Worm (Caenorhabditis elegans) whole organism, late embryonic: Measurements from ENCODE around the gene ZK816.1.

Source experiments
- C38D4.7 ChIP-seq: fragments of 200-800 bp; sonication (Bioruptor generic); optimal IDR thresholded peaks from 2 replicates; lab custom pipeline; 2018; ENCODE audit warnings: mild to moderate bottlenecking, missing genetic modification characterization, moderate library complexity, missing compliant biosample characterization
- F13H6.1 ChIP-seq: sonication (generic microtip); optimal IDR thresholded peaks from 2 replicates; lab custom pipeline; 2016; ENCODE audit warnings: missing genetic modification characterization, missing compliant biosample characterization
- K02D7.2 ChIP-seq: sonication (generic microtip); optimal IDR thresholded peaks from 2 replicates; lab custom pipeline; 2017; ENCODE audit warnings: mild to moderate bottlenecking, missing genetic modification characterization, missing compliant biosample characterization
- K09A11.1 ChIP-seq: sonication (generic microtip); optimal IDR thresholded peaks from 2 replicates; lab custom pipeline; 2017; ENCODE audit warnings: antibody characterized with exemption, mild to moderate bottlenecking, missing genetic modification characterization, missing compliant biosample characterization; ENCODE audit not compliant: insufficient read depth
- T23F11.4 ChIP-seq: fragments of 200-800 bp; sonication (Bioruptor generic); optimal IDR thresholded peaks from 2 replicates; lab custom pipeline; 2018; ENCODE audit warnings: mild to moderate bottlenecking, missing genetic modification characterization, missing compliant biosample characterization
- Y22D7AL.16 ChIP-seq: sonication (generic microtip); optimal IDR thresholded peaks from 2 replicates; lab custom pipeline; 2016; ENCODE audit warnings: missing genetic modification characterization, missing compliant biosample characterization
- ama-1 ChIP-seq: fragments of 150-350 bp; optimal IDR thresholded peaks from 2 replicates; lab custom pipeline; 2014
- ceh-14 ChIP-seq: sonication (generic microtip); optimal IDR thresholded peaks from 2 replicates; lab custom pipeline; 2016; ENCODE audit warnings: missing genotype, missing genetic modification characterization, missing compliant biosample characterization
- ceh-18 ChIP-seq: sonication (generic microtip); optimal IDR thresholded peaks from 2 replicates; lab custom pipeline; 2016; ENCODE audit warnings: missing genetic modification characterization, missing compliant biosample characterization
- ceh-19 ChIP-seq: fragments of 200-800 bp; sonication (Bioruptor generic); optimal IDR thresholded peaks from 2 replicates; lab custom pipeline; 2018; ENCODE audit warnings: mild to moderate bottlenecking, missing genetic modification characterization, missing compliant biosample characterization
- ceh-24 ChIP-seq: sonication (generic microtip); optimal IDR thresholded peaks from 2 replicates; lab custom pipeline; 2016; ENCODE audit warnings: mild to moderate bottlenecking, missing genetic modification characterization, missing compliant biosample characterization
- ceh-30 ChIP-seq: fragments of 150-350 bp; optimal IDR thresholded peaks from 2 replicates; lab custom pipeline; 2014; ENCODE audit warnings: missing biosample characterization, missing genetic modification characterization
- ceh-31 ChIP-seq: sonication (generic microtip); optimal IDR thresholded peaks from 2 replicates; lab custom pipeline; 2016; ENCODE audit warnings: missing genetic modification characterization, missing compliant biosample characterization
- ceh-34 ChIP-seq: sonication (generic microtip); optimal IDR thresholded peaks from 2 replicates; lab custom pipeline; 2016; ENCODE audit warnings: mild to moderate bottlenecking, missing genetic modification characterization, missing compliant biosample characterization
- ceh-45 ChIP-seq: fragments of 200-800 bp; sonication (Bioruptor generic); IDR thresholded peaks from 2 replicates; pipeline ENCODE4 v1.3.6; 2022; ENCODE audit warnings: missing genetic modification reagents, missing genetic modification characterization, missing compliant biosample characterization
- ceh-48 ChIP-seq: sonication (generic microtip); optimal IDR thresholded peaks from 2 replicates; lab custom pipeline; 2016; ENCODE audit warnings: missing genetic modification characterization, inconsistent platforms, missing compliant biosample characterization
- ceh-9 ChIP-seq: sonication (generic microtip); optimal IDR thresholded peaks from 2 replicates; lab custom pipeline; 2016; ENCODE audit warnings: mild to moderate bottlenecking, missing genetic modification characterization, inconsistent platforms, missing compliant biosample characterization
- che-1 ChIP-seq: sonication (generic microtip); optimal IDR thresholded peaks from 2 replicates; lab custom pipeline; 2016; ENCODE audit warnings: mild to moderate bottlenecking, missing genetic modification characterization, missing compliant biosample characterization
- dmd-4 ChIP-seq: sonication (generic microtip); optimal IDR thresholded peaks from 2 replicates; lab custom pipeline; 2016; ENCODE audit warnings: borderline replicate concordance, missing genetic modification characterization, missing compliant biosample characterization
- elt-2 ChIP-seq: sonication (generic microtip); optimal IDR thresholded peaks from 2 replicates; lab custom pipeline; 2016; ENCODE audit warnings: missing genetic modification reagents, missing genetic modification characterization, missing compliant biosample characterization
- eyg-1 ChIP-seq: sonication (generic microtip); optimal IDR thresholded peaks from 2 replicates; lab custom pipeline; 2016; ENCODE audit warnings: missing genotype, missing genetic modification characterization, missing compliant biosample characterization
- fax-1 ChIP-seq: sonication (generic microtip); optimal IDR thresholded peaks from 2 replicates; lab custom pipeline; 2016; ENCODE audit warnings: missing genotype, missing genetic modification characterization, missing compliant biosample characterization
- fkh-10 ChIP-seq: fragments of 150-350 bp; optimal IDR thresholded peaks from 2 replicates; lab custom pipeline; 2014; ENCODE audit warnings: missing biosample characterization, missing genetic modification reagents, missing genetic modification characterization
- fkh-6 ChIP-seq: sonication (generic microtip); optimal IDR thresholded peaks from 2 replicates; lab custom pipeline; 2016; ENCODE audit warnings: missing genetic modification characterization, missing compliant biosample characterization
- gmeb-2 ChIP-seq: sonication (generic microtip); optimal IDR thresholded peaks from 2 replicates; lab custom pipeline; 2016; ENCODE audit warnings: missing genetic modification characterization, inconsistent platforms, missing compliant biosample characterization
- hlh-13 ChIP-seq: fragments of 200-800 bp; sonication (Bioruptor generic); optimal IDR thresholded peaks from 2 replicates; lab custom pipeline; 2018; ENCODE audit warnings: mild to moderate bottlenecking, missing genetic modification characterization, missing compliant biosample characterization
- hlh-15 ChIP-seq: sonication (generic microtip); optimal IDR thresholded peaks from 2 replicates; lab custom pipeline; 2016; ENCODE audit warnings: missing genetic modification characterization, missing compliant biosample characterization
- hlh-30 ChIP-seq: sonication (generic microtip); optimal IDR thresholded peaks from 2 replicates; lab custom pipeline; 2017; ENCODE audit warnings: antibody characterized with exemption, missing genetic modification characterization, missing compliant biosample characterization; ENCODE audit not compliant: insufficient read depth
- hlh-6 ChIP-seq: sonication (generic microtip); optimal IDR thresholded peaks from 2 replicates; lab custom pipeline; 2016; ENCODE audit warnings: missing genotype, missing genetic modification characterization, missing compliant biosample characterization
- hlh-8 ChIP-seq: sonication (generic microtip); optimal IDR thresholded peaks from 2 replicates; lab custom pipeline; 2016; ENCODE audit warnings: missing genotype, missing genetic modification characterization, missing compliant biosample characterization
- lin-11 ChIP-seq: fragments of 200-800 bp; sonication (Bioruptor generic); optimal IDR thresholded peaks from 2 replicates; lab custom pipeline; 2018; ENCODE audit warnings: mild to moderate bottlenecking, missing genetic modification characterization, missing compliant biosample characterization
- madf-2 ChIP-seq: sonication (generic microtip); optimal IDR thresholded peaks from 2 replicates; lab custom pipeline; 2017; ENCODE audit warnings: missing genetic modification characterization, missing compliant biosample characterization
- nfya-1 ChIP-seq: sonication (generic microtip); optimal IDR thresholded peaks from 2 replicates; lab custom pipeline; 2017; ENCODE audit warnings: missing genetic modification characterization, mild to moderate bottlenecking, missing compliant biosample characterization, antibody characterized with exemption, moderate library complexity
- nhr-11 ChIP-seq: fragments of 150-350 bp; optimal IDR thresholded peaks from 2 replicates; lab custom pipeline; 2014; ENCODE audit warnings: missing biosample characterization, missing genetic modification characterization
- npax-4 ChIP-seq: sonication (generic microtip); optimal IDR thresholded peaks from 2 replicates; lab custom pipeline; 2016; ENCODE audit warnings: missing genetic modification characterization, missing compliant biosample characterization
- odd-2 ChIP-seq: sonication (generic microtip); optimal IDR thresholded peaks from 2 replicates; lab custom pipeline; 2017; ENCODE audit warnings: antibody characterized with exemption, mild to moderate bottlenecking, missing genetic modification characterization, missing compliant biosample characterization
- pag-3 ChIP-seq: sonication (generic microtip); optimal IDR thresholded peaks from 2 replicates; lab custom pipeline; 2016; ENCODE audit warnings: missing compliant biosample characterization, missing genetic modification characterization, borderline replicate concordance
- pat-9 ChIP-seq: fragments of 200-800 bp; sonication (Bioruptor generic); optimal IDR thresholded peaks from 2 replicates; lab custom pipeline; 2018; ENCODE audit warnings: mild to moderate bottlenecking, missing genetic modification characterization, moderate library complexity, missing compliant biosample characterization
- pha-2 ChIP-seq: sonication (generic microtip); optimal IDR thresholded peaks from 2 replicates; lab custom pipeline; 2017; ENCODE audit warnings: mild to moderate bottlenecking, missing genetic modification characterization, missing compliant biosample characterization
- pha-4 ChIP-seq: fragments of 150-350 bp; optimal IDR thresholded peaks from 2 replicates; lab custom pipeline; 2018; ENCODE audit warnings: missing biosample characterization, missing genetic modification reagents, missing genetic modification characterization
- pqm-1 ChIP-seq: sonication (generic microtip); optimal IDR thresholded peaks from 2 replicates; lab custom pipeline; 2016; ENCODE audit warnings: missing genetic modification characterization, missing compliant biosample characterization
- pros-1 ChIP-seq: fragments of 150-350 bp; optimal IDR thresholded peaks from 2 replicates; lab custom pipeline; 2014; ENCODE audit warnings: missing biosample characterization, missing genetic modification reagents, missing genetic modification characterization
- ref-2 ChIP-seq: sonication (generic microtip); optimal IDR thresholded peaks from 2 replicates; lab custom pipeline; 2016; ENCODE audit warnings: missing genetic modification characterization, missing compliant biosample characterization
- rnt-1 ChIP-seq: sonication (generic microtip); optimal IDR thresholded peaks from 2 replicates; lab custom pipeline; 2016; ENCODE audit warnings: missing genetic modification characterization, missing compliant biosample characterization
- sdc-2 ChIP-seq: sonication (generic microtip); optimal IDR thresholded peaks from 2 replicates; lab custom pipeline; 2016; ENCODE audit warnings: missing genotype, missing genetic modification characterization, missing compliant biosample characterization
- sox-2 ChIP-seq: fragments of 200-800 bp; sonication (Bioruptor generic); IDR thresholded peaks from 2 replicates; pipeline ENCODE4 v1.3.6; 2022; ENCODE audit warnings: missing genetic modification reagents, missing genetic modification characterization, missing compliant biosample characterization
- sox-4 ChIP-seq: sonication (generic microtip); optimal IDR thresholded peaks from 2 replicates; lab custom pipeline; 2017; ENCODE audit warnings: mild to moderate bottlenecking, missing genetic modification characterization, inconsistent platforms, missing compliant biosample characterization
- syd-9 ChIP-seq: sonication (generic microtip); optimal IDR thresholded peaks from 2 replicates; lab custom pipeline; 2016; ENCODE audit warnings: mild to moderate bottlenecking, missing genetic modification characterization, moderate library complexity, missing compliant biosample characterization
- tbx-2 ChIP-seq: sonication (generic microtip); optimal IDR thresholded peaks from 2 replicates; lab custom pipeline; 2016; ENCODE audit warnings: missing genetic modification characterization, missing compliant biosample characterization
- tbx-7 ChIP-seq: sonication (generic microtip); optimal IDR thresholded peaks from 2 replicates; lab custom pipeline; 2016; ENCODE audit warnings: missing genotype, missing genetic modification characterization, missing compliant biosample characterization
- unc-55 ChIP-seq: sonication (generic microtip); optimal IDR thresholded peaks from 2 replicates; lab custom pipeline; 2017; ENCODE audit warnings: missing biosample characterization, missing genetic modification reagents, missing genetic modification characterization
- unc-86 ChIP-seq: sonication (generic microtip); optimal IDR thresholded peaks from 2 replicates; lab custom pipeline; 2016; ENCODE audit warnings: missing genetic modification characterization, missing compliant biosample characterization
- zip-5 ChIP-seq: sonication (generic microtip); optimal IDR thresholded peaks from 2 replicates; lab custom pipeline; 2016; ENCODE audit warnings: missing genetic modification characterization, missing compliant biosample characterization

The ZK816.1 gene

DNA sequence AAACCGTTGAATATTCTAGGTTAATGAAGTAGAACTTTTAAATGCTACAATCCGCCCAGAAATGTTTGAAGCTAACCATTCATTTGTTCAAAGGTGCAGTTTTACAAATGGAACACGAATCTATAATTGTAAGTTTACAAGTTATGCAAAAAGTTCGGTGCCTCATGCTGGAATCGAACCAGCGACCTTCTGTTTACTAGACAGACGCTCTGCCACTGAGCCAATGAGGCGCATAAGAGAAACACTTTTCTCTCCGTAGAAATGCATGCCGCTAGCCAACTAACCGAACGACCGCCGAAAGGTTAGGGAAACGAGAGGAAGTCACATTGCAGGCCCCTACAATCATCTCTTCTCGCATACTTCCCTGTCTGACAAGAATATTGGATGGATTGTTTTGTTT is 19.8 kb downstream of the ZK816.1 start:
- TF ChIP-seq ama-1 (lab: Kevin White, UChicago) (no peak), hlh-13 (GFP tag; lab: Kevin White, UChicago) (peak; percentile 83), unc-55 (GFP tag; lab: Kevin White, UChicago) (peak; percentile 8), pag-3 (tag; lab: Kevin White, UChicago) (no peak), npax-4 (tag; lab: Kevin White, UChicago) (peak; percentile 65), sox-4 (tag; lab: Kevin White, UChicago) (peak; percentile 82), hlh-30 (tag; lab: Kevin White, UChicago) (peak; percentile 51), rnt-1 (peak; percentile 62), pha-4 (no peak), pqm-1 (peak; percentile 58), sox-2 (GFP tag; lab: Robert Waterston, UW) (peak; percentile 83), tbx-7 (tag; lab: Kevin White, UChicago) (no peak), nfya-1 (tag; lab: Kevin White, UChicago) (peak; percentile 76), T23F11.4 (GFP tag; lab: Kevin White, UChicago) (peak; percentile 82), nhr-11 (tag; lab: Kevin White, UChicago) (no peak), ceh-34 (tag; lab: Kevin White, UChicago) (peak; percentile 79), elt-2 (peak; percentile 87), unc-86 (tag; lab: Kevin White, UChicago) (peak; percentile 82), che-1 (tag; lab: Kevin White, UChicago) (peak; percentile 86), fkh-10 (GFP tag; lab: Kevin White, UChicago) (peak; percentile 22), lin-11 (peak; percentile 76), Y22D7AL.16 (tag; lab: Kevin White, UChicago) (peak; percentile 79), ceh-18 (tag; lab: Kevin White, UChicago) (peak; percentile 81), ceh-30 (tag; lab: Kevin White, UChicago) (peak; percentile 12), zip-5 (peak; percentile 42), pat-9 (tag; lab: Kevin White, UChicago) (peak; percentile 80), pros-1 (no peak), hlh-15 (tag; lab: Kevin White, UChicago) (peak; percentile 64), syd-9 (tag; lab: Kevin White, UChicago) (peak; percentile 79), ceh-31 (peak; percentile 70), ceh-9 (peak; percentile 57), sdc-2 (peak; percentile 84), gmeb-2 (tag; lab: Kevin White, UChicago) (peak; percentile 91), eyg-1 (tag; lab: Kevin White, UChicago) (peak; percentile 52), K09A11.1 (tag; lab: Kevin White, UChicago) (peak; percentile 71), F13H6.1 (tag; lab: Kevin White, UChicago) (peak; percentile 76), pha-2 (tag; lab: Kevin White, UChicago) (peak; percentile 78), fkh-6 (peak; percentile 77), hlh-6 (peak; percentile 89), madf-2 (tag; lab: Kevin White, UChicago) (peak; percentile 87), ceh-24 (tag; lab: Kevin White, UChicago) (peak; percentile 79), dmd-4 (tag; lab: Kevin White, UChicago) (peak; percentile 77), ceh-14 (peak; percentile 87), ref-2 (tag; lab: Kevin White, UChicago) (peak; percentile 82), ceh-48 (tag; lab: Kevin White, UChicago) (peak; percentile 70), fax-1 (tag; lab: Kevin White, UChicago) (peak; percentile 61), C38D4.7 (peak; percentile 85), tbx-2 (tag; lab: Kevin White, UChicago) (peak; percentile 83), odd-2 (tag; lab: Kevin White, UChicago) (no peak), ceh-19 (GFP tag; lab: Kevin White, UChicago) (peak; percentile 88), K02D7.2 (tag; lab: Kevin White, UChicago) (peak; percentile 67), ceh-45 (GFP tag; lab: Robert Waterston, UW) (peak; percentile 82), hlh-8 (tag; lab: Kevin White, UChicago) (peak; percentile 61)
